Fruit fly (Drosophila melanogaster) whole organism, embryonic: Measurements from ENCODE around the gene CG8907.
A peak's percentile ranks its signal among the peaks of the same experiment; 100 is the strongest.

Source experiments
- Antp ChIP-seq: fragments of 200-800 bp; sonication (Bioruptor generic); optimal IDR thresholded peaks from 3 replicates; lab custom pipeline; 2016; ENCODE audit warnings: missing biosample characterization, missing genetic modification characterization
- B-H1 ChIP-seq: fragments of 200-800 bp; sonication (Bioruptor generic); IDR thresholded peaks from 3 replicates; pipeline ENCODE4 v1.3.6; 2022; ENCODE audit warnings: missing biosample characterization, missing genetic modification characterization
- BEAF-32 ChIP-seq: fragments of 200-800 bp; sonication (Bioruptor generic); optimal IDR thresholded peaks from 3 replicates; lab custom pipeline; 2017; ENCODE audit warnings: missing biosample characterization, missing genetic modification characterization, mild to moderate bottlenecking, moderate library complexity, missing genetic modification reagents
- CG10959 ChIP-seq: fragments of 200-800 bp; sonication (Bioruptor generic); IDR thresholded peaks from 2 replicates; pipeline ENCODE4 v1.3.6; 2022; ENCODE audit warnings: missing biosample characterization, missing genetic modification characterization
- CG11398 ChIP-seq: fragments of 200-800 bp; sonication (Bioruptor generic); optimal IDR thresholded peaks from 2 replicates; lab custom pipeline; 2016; ENCODE audit warnings: missing biosample characterization, missing genetic modification characterization
- CG11723 ChIP-seq: fragments of 200-800 bp; sonication (Bioruptor generic); optimal IDR thresholded peaks from 2 replicates; lab custom pipeline; 2017; ENCODE audit warnings: missing biosample characterization, mild to moderate bottlenecking, missing genetic modification characterization
- CG13123 ChIP-seq: fragments of 200-800 bp; sonication (Bioruptor generic); optimal IDR thresholded peaks from 2 replicates; lab custom pipeline; 2016; ENCODE audit warnings: missing biosample characterization, missing genetic modification characterization
- CG13775 ChIP-seq: fragments of 200-800 bp; sonication (Bioruptor generic); optimal IDR thresholded peaks from 3 replicates; lab custom pipeline; 2017; ENCODE audit warnings: missing biosample characterization, mild to moderate bottlenecking, missing genetic modification characterization
- CG14710 ChIP-seq: fragments of 200-800 bp; sonication (Bioruptor generic); optimal IDR thresholded peaks from 3 replicates; lab custom pipeline; 2019; ENCODE audit warnings: missing biosample characterization, mild to moderate bottlenecking, missing genetic modification characterization, moderate library complexity
- CG17612 ChIP-seq: fragments of 200-800 bp; sonication (Bioruptor generic); IDR thresholded peaks from 2 replicates; pipeline ENCODE4 v1.3.6; 2022; ENCODE audit warnings: missing biosample characterization, missing genetic modification characterization
- CG1792 ChIP-seq: fragments of 200-800 bp; sonication (Bioruptor generic); optimal IDR thresholded peaks from 2 replicates; lab custom pipeline; 2016; ENCODE audit warnings: missing biosample characterization, missing genetic modification characterization
- CG18764 ChIP-seq: fragments of 200-800 bp; sonication (Bioruptor generic); optimal IDR thresholded peaks from 3 replicates; lab custom pipeline; 2016; ENCODE audit warnings: missing biosample characterization, missing genetic modification characterization
- CG30431 ChIP-seq: fragments of 200-800 bp; sonication (Bioruptor generic); optimal IDR thresholded peaks from 2 replicates; lab custom pipeline; 2017; ENCODE audit warnings: missing biosample characterization, missing genetic modification characterization
- CG4820 ChIP-seq: fragments of 200-800 bp; sonication (Bioruptor generic); optimal IDR thresholded peaks from 3 replicates; lab custom pipeline; 2016; ENCODE audit warnings: missing biosample characterization, missing genetic modification characterization
- CG8924 ChIP-seq: fragments of 200-800 bp; optimal IDR thresholded peaks from 3 replicates; lab custom pipeline; 2019; ENCODE audit warnings: missing biosample characterization, mild to moderate bottlenecking, missing genetic modification characterization, moderate library complexity
- CHES-1-like ChIP-seq: fragments of 200-800 bp; sonication (Bioruptor generic); optimal IDR thresholded peaks from 2 replicates; lab custom pipeline; 2016; ENCODE audit warnings: missing biosample characterization, missing genetic modification characterization
- Doc2 ChIP-seq: fragments of 200-800 bp; sonication (Bioruptor generic); IDR thresholded peaks from 2 replicates; pipeline ENCODE4 v1.3.6; 2022; ENCODE audit warnings: missing biosample characterization, missing genetic modification characterization
- Doc3 ChIP-seq: fragments of 200-800 bp; sonication (Bioruptor generic); IDR thresholded peaks from 3 replicates; pipeline ENCODE4 v1.3.6; 2022; ENCODE audit warnings: missing biosample characterization, missing genetic modification characterization; ENCODE audit not compliant: partially characterized antibody
- Elba2 ChIP-seq: fragments of 200-800 bp; sonication (Bioruptor generic); optimal IDR thresholded peaks from 3 replicates; lab custom pipeline; 2016; ENCODE audit warnings: missing biosample characterization, missing genetic modification characterization
- H2.0 ChIP-seq: fragments of 200-800 bp; sonication (Bioruptor generic); IDR thresholded peaks from 2 replicates; pipeline ENCODE4 v1.3.6; 2022; ENCODE audit warnings: missing biosample characterization, missing genetic modification characterization
- Lhr ChIP-seq: fragments of 200-800 bp; sonication (Bioruptor generic); optimal IDR thresholded peaks from 3 replicates; lab custom pipeline; 2017; ENCODE audit warnings: mild to moderate bottlenecking, missing biosample characterization, missing genetic modification reagents, missing genetic modification characterization
- Max ChIP-seq: fragments of 200-800 bp; sonication (Bioruptor generic); optimal IDR thresholded peaks from 2 replicates; lab custom pipeline; 2016; ENCODE audit warnings: missing biosample characterization, mild to moderate bottlenecking, missing genetic modification characterization
- NC2β ChIP-seq: fragments of 200-800 bp; sonication (Bioruptor generic); optimal IDR thresholded peaks from 2 replicates; lab custom pipeline; 2016; ENCODE audit warnings: missing biosample characterization, missing genetic modification characterization
- Nf-YC ChIP-seq: fragments of 200-800 bp; optimal IDR thresholded peaks from 3 replicates; lab custom pipeline; 2019; ENCODE audit warnings: missing biosample characterization, mild to moderate bottlenecking, missing genetic modification characterization, moderate library complexity
- PHDP ChIP-seq: fragments of 200-800 bp; sonication (Bioruptor generic); optimal IDR thresholded peaks from 3 replicates; lab custom pipeline; 2018; ENCODE audit warnings: missing biosample characterization, mild to moderate bottlenecking, missing genetic modification characterization, moderate library complexity
- Poxn ChIP-seq: fragments of 200-800 bp; sonication (Bioruptor generic); IDR thresholded peaks from 2 replicates; pipeline ENCODE4 v1.3.6; 2022; ENCODE audit warnings: missing biosample characterization, missing genetic modification characterization
- Rfx ChIP-seq: fragments of 200-800 bp; sonication (Bioruptor generic); IDR thresholded peaks from 2 replicates; pipeline ENCODE4 v1.3.6; 2022; ENCODE audit warnings: missing biosample characterization, missing genetic modification characterization
- Sox100B ChIP-seq: fragments of 200-800 bp; sonication (Bioruptor generic); optimal IDR thresholded peaks from 3 replicates; lab custom pipeline; 2018; ENCODE audit warnings: missing biosample characterization, mild to moderate bottlenecking, missing genetic modification characterization
- Vsx1 ChIP-seq: fragments of 200-800 bp; sonication (Bioruptor generic); optimal IDR thresholded peaks from 2 replicates; lab custom pipeline; 2017; ENCODE audit warnings: missing biosample characterization, mild to moderate bottlenecking, missing genetic modification characterization, missing genetic modification reagents
- bigmax ChIP-seq: fragments of 200-800 bp; sonication (Bioruptor generic); optimal IDR thresholded peaks from 2 replicates; lab custom pipeline; 2018; ENCODE audit warnings: missing biosample characterization, mild to moderate bottlenecking, missing genetic modification characterization
- bsh ChIP-seq, 2 experiments: fragments of 200-800 bp; sonication (Bioruptor generic); optimal IDR thresholded peaks; 2 replicates each; lab custom pipeline; 2017 to 2018; ENCODE audit warnings: mild to moderate bottlenecking in 2 of 2, missing biosample characterization in 2 of 2, missing genetic modification characterization in 2 of 2, moderate library complexity in 1 of 2
- da ChIP-seq: fragments of 200-800 bp; sonication (Bioruptor generic); optimal IDR thresholded peaks from 2 replicates; lab custom pipeline; 2016; ENCODE audit warnings: missing biosample characterization, missing genetic modification characterization
- dati ChIP-seq: fragments of 200-800 bp; sonication (Bioruptor generic); IDR thresholded peaks from 2 replicates; pipeline ENCODE4 v1.3.6; 2022; ENCODE audit warnings: missing biosample characterization, missing genetic modification characterization
- gcm ChIP-seq: fragments of 200-800 bp; sonication (Bioruptor generic); optimal IDR thresholded peaks from 2 replicates; lab custom pipeline; 2019; ENCODE audit warnings: missing biosample characterization, mild to moderate bottlenecking, missing genetic modification characterization, moderate library complexity
- hkb ChIP-seq, 2 experiments: fragments of 200-800 bp in 1 of 2; fragments of >200 bp in 1 of 2; sonication (Bioruptor generic) in 1 of 2; IDR thresholded peaks in 1 of 2; optimal IDR thresholded peaks in 1 of 2; 2 replicates each; pipeline versions ENCODE4 v1.3.6 to Lab custom; 2017 to 2022; ENCODE audit warnings: missing biosample characterization in 1 of 2, missing genetic modification characterization in 1 of 2
- hth ChIP-seq: fragments of >200 bp; optimal IDR thresholded peaks from 2 replicates; lab custom pipeline; 2017; ENCODE audit warnings: inconsistent platforms
- insv ChIP-seq, 2 experiments: fragments of 200-800 bp; sonication (Bioruptor generic); optimal IDR thresholded peaks; 3 replicates each; lab custom pipeline; 2016 to 2018; ENCODE audit warnings: missing biosample characterization in 2 of 2, missing genetic modification characterization in 2 of 2
- jigr1 ChIP-seq: fragments of 200-800 bp; sonication (Bioruptor generic); IDR thresholded peaks from 3 replicates; pipeline ENCODE4 v1.3.6; 2022; ENCODE audit warnings: missing biosample characterization, missing genetic modification characterization
- kah ChIP-seq: fragments of 200-800 bp; sonication (Bioruptor generic); optimal IDR thresholded peaks from 2 replicates; lab custom pipeline; 2018; ENCODE audit warnings: missing biosample characterization, mild to moderate bottlenecking, missing genetic modification characterization
- kay ChIP-seq: fragments of 200-800 bp; sonication (Bioruptor generic); optimal IDR thresholded peaks from 2 replicates; lab custom pipeline; 2016; ENCODE audit warnings: missing biosample characterization, missing genetic modification characterization
- nerfin-1 ChIP-seq: fragments of 200-800 bp; sonication (Bioruptor generic); optimal IDR thresholded peaks from 3 replicates; lab custom pipeline; 2019; ENCODE audit warnings: missing biosample characterization, mild to moderate bottlenecking, missing genetic modification characterization, moderate library complexity
- org-1 ChIP-seq: fragments of 200-800 bp; sonication (Bioruptor generic); optimal IDR thresholded peaks from 2 replicates; lab custom pipeline; 2017; ENCODE audit warnings: missing biosample characterization, missing genetic modification characterization
- ranshi ChIP-seq: fragments of 200-800 bp; sonication (Bioruptor generic); IDR thresholded peaks from 2 replicates; pipeline ENCODE4 v1.3.6; 2022; ENCODE audit warnings: missing biosample characterization, missing genetic modification characterization
- row ChIP-seq: fragments of 200-800 bp; sonication (Bioruptor generic); IDR thresholded peaks from 3 replicates; pipeline ENCODE4 v1.3.6; 2022; ENCODE audit warnings: missing biosample characterization, missing genetic modification characterization
- scrt ChIP-seq: fragments of 200-800 bp; sonication (Bioruptor generic); optimal IDR thresholded peaks from 2 replicates; lab custom pipeline; 2018; ENCODE audit warnings: missing biosample characterization, mild to moderate bottlenecking, missing genetic modification characterization, moderate library complexity
- sens ChIP-seq: fragments of 200-800 bp; sonication (Bioruptor generic); peaks from one replicate; lab custom pipeline; 2016; ENCODE audit warnings: missing biosample characterization, missing genetic modification characterization
- so ChIP-seq: fragments of 200-800 bp; sonication (Bioruptor generic); IDR thresholded peaks from 3 replicates; pipeline ENCODE4 v1.3.6; 2022; ENCODE audit warnings: missing biosample characterization, missing genetic modification characterization
- sug ChIP-seq: fragments of 200-800 bp; optimal IDR thresholded peaks from 2 replicates; lab custom pipeline; 2019; ENCODE audit warnings: missing biosample characterization, mild to moderate bottlenecking, missing genetic modification characterization, moderate library complexity
- tna ChIP-seq: fragments of 200-800 bp; sonication (Bioruptor generic); IDR thresholded peaks from 2 replicates; pipeline ENCODE4 v1.3.6; 2022; ENCODE audit warnings: missing biosample characterization, missing genetic modification characterization; ENCODE audit not compliant: partially characterized antibody

Gene CG8907

DNA sequence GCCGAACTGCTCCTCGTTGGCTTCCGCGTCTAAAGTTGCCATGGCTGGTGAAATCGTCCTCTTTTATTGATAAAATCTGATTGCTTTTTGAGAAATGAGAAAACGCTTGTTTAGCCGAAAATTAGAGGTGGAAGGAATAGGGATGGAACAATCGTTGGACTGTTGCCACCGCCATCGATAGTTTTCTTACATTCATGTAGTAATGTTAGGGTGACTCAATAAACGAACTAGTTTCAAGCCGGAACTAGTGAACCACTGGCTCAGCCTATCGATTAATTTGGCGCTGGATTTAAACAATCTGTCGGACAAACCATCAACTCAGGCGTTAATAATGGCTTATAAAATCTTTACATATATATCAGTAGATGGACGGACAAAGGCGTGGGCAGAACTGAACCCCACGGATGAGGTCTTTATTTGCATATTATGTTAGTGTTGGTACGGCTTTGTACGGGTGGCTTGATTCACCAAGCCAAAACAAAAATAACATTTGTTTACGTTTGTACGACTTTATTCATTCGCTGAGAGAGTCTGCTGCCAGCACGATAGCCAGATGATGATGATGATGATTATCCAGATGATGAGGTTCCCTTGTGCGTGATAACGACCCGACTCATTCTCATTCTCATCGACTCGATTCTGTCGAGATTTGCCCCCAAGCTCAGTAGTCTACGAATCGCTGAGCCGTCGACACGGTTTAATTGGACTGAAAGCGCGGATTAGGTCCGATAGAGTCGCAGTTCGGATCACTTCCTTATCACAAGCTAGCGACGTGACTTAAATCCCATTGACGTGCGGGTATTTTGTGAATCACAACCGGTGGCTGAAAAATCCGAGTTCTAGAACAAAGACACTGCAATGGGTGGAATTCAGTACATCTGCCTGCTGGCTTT lies 5.6 kb upstream of the CG8907 start, which contains the start of the genes Sf3a1 and Irc (continued):
- TF ChIP-seq NC2β (peak; percentile 55), CG10959 (GFP tag; lab: Robert Waterston, UW) (no peak), PHDP (tag; lab: Kevin White, UChicago) (peak; percentile 5), CG11723 (GFP tag; lab: Kevin White, UChicago) (no peak), tna (GFP tag; lab: Robert Waterston, UW) (peak; percentile 94), row (peak; percentile 87), Doc2 (GFP tag; lab: Robert Waterston, UW) (no peak), Vsx1 (GFP tag; lab: Kevin White, UChicago) (no peak), Lhr (peak; percentile 72), dati (GFP tag; lab: Robert Waterston, UW) (no peak), Poxn (GFP tag; lab: Robert Waterston, UW) (no peak), bsh (GFP tag; optimal IDR thresholded peaks at IDR 0.05; lab: Kevin White, UChicago) (no peak), CG13123 (GFP tag; lab: Kevin White, UChicago) (no peak), Elba2 (GFP tag; lab: Kevin White, UChicago) (no peak), Nf-YC (tag; lab: Kevin White, UChicago) (peak; percentile 22), H2.0 (GFP tag; lab: Robert Waterston, UW) (no peak), Sox100B (GFP tag; lab: Kevin White, UChicago) (no peak), hkb (optimal IDR thresholded peaks at IDR 0.05; lab: Kevin White, UChicago) (peak; percentile 38), hkb (GFP tag; IDR thresholded peaks at IDR 0.05; lab: Robert Waterston, UW) (0 out of 2 replicates have a peak, but pooled peaks have one; percentile 27), so (no peak), CG13775 (no peak), jigr1 (GFP tag; lab: Robert Waterston, UW) (no peak), sens (GFP tag; lab: Kevin White, UChicago) (peak; percentile 89), gcm (GFP tag; lab: Kevin White, UChicago) (no peak), scrt (GFP tag; lab: Kevin White, UChicago) (no peak), CG17612 (GFP tag; lab: Robert Waterston, UW) (no peak), Antp (peak; percentile 19), CG8924 (tag; lab: Kevin White, UChicago) (no peak), Rfx (GFP tag; lab: Robert Waterston, UW) (peak; percentile 73), insv (GFP tag; optimal IDR thresholded peaks at IDR 0.05; lab: Kevin White, UChicago) (no peak), kah (GFP tag; lab: Kevin White, UChicago) (no peak), CG4820 (no peak), da (GFP tag; lab: Kevin White, UChicago) (no peak), Doc3 (GFP tag; lab: Robert Waterston, UW) (peak; percentile 93), B-H1 (no peak), hth (lab: Kevin White, UChicago) (no peak), ranshi (GFP tag; lab: Robert Waterston, UW) (no peak), CG18764 (GFP tag; lab: Kevin White, UChicago) (no peak), CG11398 (GFP tag; lab: Kevin White, UChicago) (peak; percentile 13), org-1 (no peak), CG30431 (no peak), CHES-1-like (peak; percentile 36), Max (no peak), sug (tag; lab: Kevin White, UChicago) (peak; percentile 50), nerfin-1 (tag; lab: Kevin White, UChicago) (no peak), BEAF-32 (GFP tag; lab: Kevin White, UChicago) (peak; percentile 96), CG14710 (tag; lab: Kevin White, UChicago) (peak; percentile 52), bigmax (GFP tag; lab: Kevin White, UChicago) (no peak), CG1792 (GFP tag; lab: Kevin White, UChicago) (no peak), kay (no peak)
